Worm (Caenorhabditis elegans) whole organism, L3 larva: ENCODE results near the gene hoe-1.

ENCODE experiments used
- R02D3.7 ChIP-seq: fragments of 150-350 bp; optimal IDR thresholded peaks from 2 replicates; lab custom pipeline; 2014; ENCODE audit warnings: missing biosample characterization, missing genetic modification characterization
- ZK546.5 ChIP-seq: sonication (generic microtip); optimal IDR thresholded peaks from 2 replicates; lab custom pipeline; 2017; ENCODE audit warnings: missing biosample characterization, missing genetic modification characterization
- aly-2 ChIP-seq: fragments of 150-350 bp; optimal IDR thresholded peaks from 2 replicates; lab custom pipeline; 2014; ENCODE audit warnings: missing biosample characterization, missing genetic modification characterization
- ama-1 ChIP-seq: fragments of 150-350 bp; optimal IDR thresholded peaks from 2 replicates; lab custom pipeline; 2018
- ceh-16 ChIP-seq: sonication (generic microtip); optimal IDR thresholded peaks from 2 replicates; lab custom pipeline; 2017; ENCODE audit warnings: missing biosample characterization, missing genetic modification characterization
- ceh-28 ChIP-seq: fragments of 150-350 bp; optimal IDR thresholded peaks from 2 replicates; lab custom pipeline; 2014; ENCODE audit warnings: missing biosample characterization, missing genetic modification reagents, missing genetic modification characterization
- ceh-82 ChIP-seq: fragments of 150-350 bp; optimal IDR thresholded peaks from 2 replicates; lab custom pipeline; 2014; ENCODE audit warnings: missing biosample characterization, missing genetic modification characterization
- ceh-9 ChIP-seq: sonication (generic microtip); optimal IDR thresholded peaks from 2 replicates; lab custom pipeline; 2018; ENCODE audit warnings: missing biosample characterization, missing genetic modification characterization
- daf-12 ChIP-seq: fragments of 150-350 bp; optimal IDR thresholded peaks from 2 replicates; lab custom pipeline; 2014; ENCODE audit warnings: missing biosample characterization, missing genetic modification reagents, missing genetic modification characterization
- egl-27 ChIP-seq: sonication (generic microtip); optimal IDR thresholded peaks from 4 replicates; lab custom pipeline; 2017; ENCODE audit warnings: missing biosample characterization, missing genetic modification reagents, missing genetic modification characterization
- egl-5 ChIP-seq: fragments of 150-350 bp; optimal IDR thresholded peaks from 2 replicates; lab custom pipeline; 2017; ENCODE audit warnings: missing biosample characterization, missing genetic modification reagents, missing genetic modification characterization, inconsistent platforms
- elt-2 ChIP-seq: sonication (generic microtip); optimal IDR thresholded peaks from 2 replicates; lab custom pipeline; 2016; ENCODE audit warnings: missing genetic modification reagents, mild to moderate bottlenecking, missing genetic modification characterization, missing compliant biosample characterization
- elt-3 ChIP-seq, 3 experiments: fragments of 150-350 bp in 1 of 3; sonication (generic microtip) in 2 of 3; optimal IDR thresholded peaks; 2 replicates in 2 of 3; 4 replicates in 1 of 3; lab custom pipeline; 2014 to 2017; ENCODE audit warnings: missing biosample characterization in 3 of 3, missing genetic modification characterization in 3 of 3
- eor-1 ChIP-seq, 2 experiments: fragments of 150-350 bp; optimal IDR thresholded peaks; 2 replicates each; lab custom pipeline; 2014 to 2018; ENCODE audit warnings: missing biosample characterization in 2 of 2, missing genetic modification characterization in 2 of 2
- fkh-10 ChIP-seq: sonication (generic microtip); optimal IDR thresholded peaks from 2 replicates; lab custom pipeline; 2017; ENCODE audit warnings: missing biosample characterization, missing genetic modification reagents, missing genetic modification characterization
- fkh-2 ChIP-seq: fragments of 150-350 bp; optimal IDR thresholded peaks from 2 replicates; lab custom pipeline; 2014; ENCODE audit warnings: missing biosample characterization, missing genetic modification reagents, missing genetic modification characterization
- fos-1 ChIP-seq: fragments of 150-350 bp; optimal IDR thresholded peaks from 2 replicates; lab custom pipeline; 2014; ENCODE audit warnings: missing biosample characterization, missing genetic modification characterization
- hmg-11 ChIP-seq: sonication (generic microtip); optimal IDR thresholded peaks from 2 replicates; lab custom pipeline; 2016; ENCODE audit warnings: missing genetic modification characterization, missing compliant biosample characterization
- jun-1 ChIP-seq: fragments of 150-350 bp; optimal IDR thresholded peaks from 2 replicates; lab custom pipeline; 2014; ENCODE audit warnings: missing biosample characterization, missing genetic modification reagents, missing genetic modification characterization
- lin-15B ChIP-seq: fragments of 150-350 bp; optimal IDR thresholded peaks from 2 replicates; lab custom pipeline; 2014; ENCODE audit warnings: missing biosample characterization, missing genetic modification characterization
- lin-39 ChIP-seq: fragments of 150-350 bp; optimal IDR thresholded peaks from 2 replicates; lab custom pipeline; 2018; ENCODE audit warnings: missing biosample characterization, missing genetic modification reagents, missing genetic modification characterization
- lsy-12 ChIP-seq: sonication (generic microtip); optimal IDR thresholded peaks from 2 replicates; lab custom pipeline; 2016; ENCODE audit warnings: mild to moderate bottlenecking, missing genetic modification characterization, missing compliant biosample characterization
- mdl-1 ChIP-seq: fragments of 150-350 bp; optimal IDR thresholded peaks from 2 replicates; lab custom pipeline; 2014; ENCODE audit warnings: missing biosample characterization, missing genetic modification characterization
- mml-1 ChIP-seq: fragments of 150-350 bp; sonication (generic microtip); optimal IDR thresholded peaks from 3 replicates; lab custom pipeline; 2014; ENCODE audit warnings: missing biosample characterization, missing genetic modification characterization
- nfya-1 ChIP-seq: sonication (generic microtip); optimal IDR thresholded peaks from 2 replicates; lab custom pipeline; 2017; ENCODE audit warnings: missing genetic modification characterization, mild to moderate bottlenecking, missing compliant biosample characterization, antibody characterized with exemption, moderate library complexity; ENCODE audit not compliant: insufficient read depth
- nhr-11 ChIP-seq: fragments of 150-350 bp; optimal IDR thresholded peaks from 2 replicates; lab custom pipeline; 2014; ENCODE audit warnings: missing biosample characterization, missing genetic modification characterization
- nhr-12 ChIP-seq: fragments of 150-350 bp; optimal IDR thresholded peaks from 2 replicates; lab custom pipeline; 2014; ENCODE audit warnings: missing biosample characterization, missing genetic modification characterization
- nhr-23 ChIP-seq: fragments of 150-350 bp; optimal IDR thresholded peaks from 2 replicates; lab custom pipeline; 2014; ENCODE audit warnings: missing biosample characterization, missing genetic modification reagents, missing genetic modification characterization
- nhr-237 ChIP-seq: fragments of 150-350 bp; optimal IDR thresholded peaks from 2 replicates; lab custom pipeline; 2014; ENCODE audit warnings: missing biosample characterization, missing genetic modification characterization
- nhr-25 ChIP-seq: sonication (generic microtip); optimal IDR thresholded peaks from 2 replicates; lab custom pipeline; 2017; ENCODE audit warnings: missing biosample characterization, missing genetic modification characterization
- nhr-28 ChIP-seq: fragments of 150-350 bp; optimal IDR thresholded peaks from 2 replicates; lab custom pipeline; 2014; ENCODE audit warnings: missing biosample characterization, missing genetic modification characterization
- nhr-43 ChIP-seq: sonication (generic microtip); optimal IDR thresholded peaks from 2 replicates; lab custom pipeline; 2016; ENCODE audit warnings: mild to moderate bottlenecking, missing genetic modification characterization, missing compliant biosample characterization; ENCODE audit not compliant: poor library complexity, severe bottlenecking
- nhr-67 ChIP-seq: fragments of 150-350 bp; optimal IDR thresholded peaks from 2 replicates; lab custom pipeline; 2014; ENCODE audit warnings: missing biosample characterization, missing genetic modification characterization
- nhr-76 ChIP-seq: fragments of 150-350 bp; sonication (generic microtip); optimal IDR thresholded peaks from 5 replicates; lab custom pipeline; 2014; ENCODE audit warnings: missing biosample characterization, missing genetic modification characterization
- nhr-77 ChIP-seq: fragments of 150-350 bp; optimal IDR thresholded peaks from 2 replicates; lab custom pipeline; 2014; ENCODE audit warnings: missing biosample characterization, missing genetic modification characterization
- pha-4 ChIP-seq: fragments of 150-350 bp; optimal IDR thresholded peaks from 2 replicates; lab custom pipeline; 2014; ENCODE audit warnings: missing biosample characterization, missing genetic modification reagents, missing genetic modification characterization
- pqm-1 ChIP-seq: fragments of 150-350 bp; optimal IDR thresholded peaks from 2 replicates; lab custom pipeline; 2017; ENCODE audit warnings: missing biosample characterization, missing genetic modification characterization, inconsistent platforms
- sea-2 ChIP-seq: fragments of 150-350 bp; sonication (generic microtip); optimal IDR thresholded peaks from 4 replicates; lab custom pipeline; 2014; ENCODE audit warnings: missing biosample characterization, missing genetic modification reagents, missing genetic modification characterization
- skn-1 ChIP-seq: fragments of 150-350 bp; optimal IDR thresholded peaks from 2 replicates; lab custom pipeline; 2014; ENCODE audit warnings: missing biosample characterization, missing genetic modification characterization
- snpc-4 ChIP-seq: fragments of 150-350 bp; optimal IDR thresholded peaks from 2 replicates; lab custom pipeline; 2014; ENCODE audit warnings: missing biosample characterization, missing genetic modification characterization
- tbx-2 ChIP-seq: sonication (generic microtip); optimal IDR thresholded peaks from 2 replicates; lab custom pipeline; 2016; ENCODE audit warnings: mild to moderate bottlenecking, missing genetic modification characterization, missing compliant biosample characterization
- unc-39 ChIP-seq: sonication (generic microtip); optimal IDR thresholded peaks from 4 replicates; lab custom pipeline; 2017; ENCODE audit warnings: missing biosample characterization, missing genetic modification characterization
- unc-62 ChIP-seq: fragments of 150-350 bp; sonication (generic microtip); optimal IDR thresholded peaks from 4 replicates; lab custom pipeline; 2014; ENCODE audit warnings: missing biosample characterization, missing genetic modification reagents, missing genetic modification characterization
- zag-1 ChIP-seq: fragments of 150-350 bp; optimal IDR thresholded peaks from 2 replicates; lab custom pipeline; 2014; ENCODE audit warnings: missing biosample characterization, missing genetic modification characterization
- ztf-11 ChIP-seq: fragments of 150-350 bp; optimal IDR thresholded peaks from 2 replicates; lab custom pipeline; 2014; ENCODE audit warnings: missing biosample characterization, missing genetic modification characterization
- ztf-4 ChIP-seq: fragments of 150-350 bp; optimal IDR thresholded peaks from 2 replicates; lab custom pipeline; 2014; ENCODE audit warnings: missing biosample characterization, missing genetic modification characterization

The hoe-1 gene

ce11 chrIV:4749728-4750278 is 5.7 kb upstream of the hoe-1 start, which contains the start of the genes rpl-20 and Y17G9B.5 (continued):
- peak; percentile 64 for TF ChIP-seq ztf-11
- TF ChIP-seq, all 47 proteins: peak for 43

- no peak for TF ChIP-seq ceh-16 (tag; lab: Kevin White, UChicago)
- TF ChIP-seq ceh-9 (tag; lab: Kevin White, UChicago), result no peak
- TF ChIP-seq lsy-12 (tag; lab: Kevin White, UChicago), result no peak
- TF ChIP-seq nhr-77 (tag; lab: Kevin White, UChicago), result no peak
- no peak for TF ChIP-seq ztf-4 (tag; lab: Kevin White, UChicago)
- no peak for TF ChIP-seq nfya-1 (tag; lab: Kevin White, UChicago)
- TF ChIP-seq egl-5 (tag; lab: Kevin White, UChicago), result no peak
- no peak for TF ChIP-seq elt-3 (tag; optimal IDR thresholded peaks at IDR 0.05; lab: Kevin White, UChicago)
- TF ChIP-seq jun-1 (tag; lab: Kevin White, UChicago), result no peak
- TF ChIP-seq fos-1 (tag; lab: Kevin White, UChicago), result no peak
- TF ChIP-seq nhr-67, result no peak
- TF ChIP-seq aly-2 (tag; lab: Kevin White, UChicago), result no peak
These were observed 5.1 kb upstream of the hoe-1 start for ce11 chrIV:4749155-4749554.

- TF ChIP-seq pqm-1 (peak; percentile 70), unc-39 (tag; lab: Kevin White, UChicago) (no peak), egl-5 (tag; lab: Kevin White, UChicago) (no peak), lsy-12 (tag; lab: Kevin White, UChicago) (peak; percentile 68), nhr-28 (tag; lab: Kevin White, UChicago) (no peak), fos-1 (tag; lab: Kevin White, UChicago) (peak; percentile 47), snpc-4 (tag; lab: Kevin White, UChicago) (no peak), nhr-11 (tag; lab: Kevin White, UChicago) (no peak), tbx-2 (tag; lab: Kevin White, UChicago) (no peak), ceh-82 (tag; lab: Kevin White, UChicago) (no peak), pha-4 (tag; lab: Kevin White, UChicago) (peak; percentile 54), ztf-11 (no peak), mdl-1 (tag; lab: Kevin White, UChicago) (no peak), ceh-9 (tag; lab: Kevin White, UChicago) (no peak), nhr-23 (tag; lab: Kevin White, UChicago) (peak; percentile 38), ceh-28 (tag; lab: Kevin White, UChicago) (peak; percentile 47), jun-1 (tag; lab: Kevin White, UChicago) (peak; percentile 10), daf-12 (tag; lab: Kevin White, UChicago) (no peak), nhr-25 (peak; percentile 62), skn-1 (peak; percentile 18), hmg-11 (tag; lab: Kevin White, UChicago) (peak; percentile 82), nhr-43 (tag; lab: Kevin White, UChicago) (no peak), fkh-10 (no peak), elt-2 (tag; lab: Kevin White, UChicago) (peak; percentile 73), ceh-16 (tag; lab: Kevin White, UChicago) (no peak), aly-2 (tag; lab: Kevin White, UChicago) (peak; percentile 69), R02D3.7 (tag; lab: Kevin White, UChicago) (peak; percentile 67), ZK546.5 (tag; lab: Kevin White, UChicago) (no peak), zag-1 (tag; lab: Kevin White, UChicago) (no peak), ama-1 (lab: Kevin White, UChicago) (peak; percentile 84), elt-3 (tag; optimal IDR thresholded peaks at IDR 0.05; lab: Kevin White, UChicago) (no peak), lin-15B (tag; lab: Kevin White, UChicago) (peak; percentile 83), nhr-76 (tag; lab: Kevin White, UChicago) (no peak), mml-1 (tag; lab: Kevin White, UChicago) (no peak), egl-27 (tag; lab: Kevin White, UChicago) (no peak), nfya-1 (tag; lab: Kevin White, UChicago) (peak; percentile 66), eor-1 (tag; optimal IDR thresholded peaks at IDR 0.05; lab: Kevin White, UChicago) (no peak), nhr-237 (tag; lab: Kevin White, UChicago) (no peak), nhr-12 (tag; lab: Kevin White, UChicago) (no peak), sea-2 (GFP tag; lab: Kevin White, UChicago) (no peak), lin-39 (tag; lab: Kevin White, UChicago) (peak; percentile 4), nhr-77 (tag; lab: Kevin White, UChicago) (peak; percentile 61), fkh-2 (tag; lab: Kevin White, UChicago) (no peak), nhr-67 (no peak), ztf-4 (tag; lab: Kevin White, UChicago) (no peak), unc-62 (GFP tag; lab: Kevin White, UChicago) (no peak)
These were observed 4.5 kb upstream of the hoe-1 start, which contains the start of gene cyc-2.1 for ce11 chrIV:4748408-4749105. cyc-2.1 (minus strand) TSS chrIV:4749012.
